Worm (Caenorhabditis elegans) whole organism, L2 larva: ENCODE measurements around the gene nhr-157.

ENCODE experiments used
- ama-1 ChIP-seq: fragments of 150-350 bp; optimal IDR thresholded peaks from 2 replicates; lab custom pipeline; 2018; ENCODE audit warnings: inconsistent platforms
- ceh-82 ChIP-seq: fragments of 150-350 bp; optimal IDR thresholded peaks from 2 replicates; lab custom pipeline; 2014; ENCODE audit warnings: missing biosample characterization, missing genetic modification characterization
- dmd-4 ChIP-seq: sonication (generic microtip); optimal IDR thresholded peaks from 2 replicates; lab custom pipeline; 2017; ENCODE audit warnings: missing biosample characterization, missing genetic modification characterization
- mdl-1 ChIP-seq, 2 experiments: fragments of 150-350 bp in 1 of 2; sonication (generic microtip) in 1 of 2; optimal IDR thresholded peaks; 2 replicates each; lab custom pipeline; 2017; ENCODE audit warnings: missing biosample characterization in 2 of 2, missing genetic modification characterization in 2 of 2
- nhr-10 ChIP-seq: sonication (generic microtip); optimal IDR thresholded peaks from 2 replicates; lab custom pipeline; 2017; ENCODE audit warnings: missing biosample characterization, missing genetic modification characterization
- snpc-4 ChIP-seq: fragments of 150-350 bp; optimal IDR thresholded peaks from 2 replicates; lab custom pipeline; 2014; ENCODE audit warnings: missing biosample characterization, missing genetic modification characterization
- unc-39 ChIP-seq: fragments of 150-350 bp; optimal IDR thresholded peaks from 2 replicates; lab custom pipeline; 2014; ENCODE audit warnings: missing biosample characterization, missing genetic modification characterization
- zag-1 ChIP-seq: fragments of 150-350 bp; optimal IDR thresholded peaks from 2 replicates; lab custom pipeline; 2014; ENCODE audit warnings: missing biosample characterization, missing genetic modification characterization

DNA sequence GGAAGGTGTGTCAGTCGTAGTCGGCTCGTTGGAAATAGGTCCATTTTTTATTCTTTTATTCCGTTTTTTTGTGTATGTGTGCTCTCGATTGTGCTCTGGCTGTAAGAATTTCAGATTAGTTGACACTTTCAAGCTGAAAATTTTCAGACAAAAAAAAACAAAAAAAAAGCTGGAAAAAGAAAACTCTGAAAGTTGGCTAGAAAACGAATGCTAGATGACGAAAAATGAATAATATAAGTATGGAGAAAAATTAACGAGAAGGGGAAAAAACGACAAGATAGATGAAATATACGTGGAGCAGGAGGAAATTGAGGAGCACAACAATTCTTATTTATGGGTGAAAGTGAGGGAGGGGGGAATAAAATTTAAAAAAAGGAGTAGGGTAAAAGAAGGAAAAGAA, 37.2 kb downstream of the nhr-157 start, which contains the start of gene H10D18.5:
- no peak for TF ChIP-seq zag-1
- TF ChIP-seq snpc-4 (tag; lab: Kevin White, UChicago), result no peak
- TF ChIP-seq unc-39 (tag; lab: Kevin White, UChicago), result no peak
- no peak for TF ChIP-seq dmd-4 (tag; lab: Kevin White, UChicago)
- no peak for TF ChIP-seq mdl-1 (tag; optimal IDR thresholded peaks at IDR 0.05; lab: Kevin White, UChicago)
- TF ChIP-seq ceh-82 (tag; lab: Kevin White, UChicago), result no peak
- TF ChIP-seq ama-1 (lab: Kevin White, UChicago), result no peak
- no peak for TF ChIP-seq nhr-10 (tag; lab: Kevin White, UChicago)
